Worm (Caenorhabditis elegans): ENCODE data around the gene srh-48.

srh-48 gene

DNA sequence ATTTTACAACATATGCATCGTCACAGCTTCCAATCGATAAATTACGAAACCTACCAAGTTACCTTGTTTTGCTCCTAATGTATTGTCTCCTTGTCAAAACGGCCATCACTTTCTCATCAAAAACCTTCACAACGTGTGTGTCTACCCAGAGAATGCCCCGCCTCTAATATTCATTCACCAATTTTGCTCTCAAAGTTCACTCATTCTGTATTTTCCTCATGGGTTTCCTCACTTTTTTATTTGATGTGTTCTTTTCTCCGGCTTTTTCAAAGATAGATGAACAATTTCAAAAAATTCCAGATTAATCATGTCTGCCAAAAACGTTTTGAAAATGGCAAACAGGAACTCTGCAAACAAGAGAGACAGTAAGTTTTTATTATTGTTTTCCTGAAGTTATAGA lies 5.3 kb downstream of the srh-48 start, which contains the start of gene C06C3.7:
Gene C06C3.7, plus strand, starts transcription at position 301 of the 400 bp plus-strand sequence.
- TF ChIP-seq med-1 (GFP tag; optimal IDR thresholded peaks at IDR 0.05; ENCODE audit: insufficient read depth) (no peak), cog-1 (tag; optimal IDR thresholded peaks at IDR 0.05) (no peak), ref-1 (GFP tag; conservative IDR thresholded peaks at IDR 0.05) (no peak), ztf-29 (GFP tag; IDR thresholded peaks at IDR 0.05) (no peak), klf-2 (GFP tag; conservative IDR thresholded peaks at IDR 0.05) (no peak), flt-1 (GFP tag; IDR thresholded peaks at IDR 0.05) (no peak), ztf-23 (GFP tag; IDR thresholded peaks at IDR 0.05) (no peak), T22C8.4 (GFP tag; IDR thresholded peaks at IDR 0.05) (no peak), tab-1 (GFP tag; IDR thresholded peaks at IDR 0.05) (no peak)

DNA sequence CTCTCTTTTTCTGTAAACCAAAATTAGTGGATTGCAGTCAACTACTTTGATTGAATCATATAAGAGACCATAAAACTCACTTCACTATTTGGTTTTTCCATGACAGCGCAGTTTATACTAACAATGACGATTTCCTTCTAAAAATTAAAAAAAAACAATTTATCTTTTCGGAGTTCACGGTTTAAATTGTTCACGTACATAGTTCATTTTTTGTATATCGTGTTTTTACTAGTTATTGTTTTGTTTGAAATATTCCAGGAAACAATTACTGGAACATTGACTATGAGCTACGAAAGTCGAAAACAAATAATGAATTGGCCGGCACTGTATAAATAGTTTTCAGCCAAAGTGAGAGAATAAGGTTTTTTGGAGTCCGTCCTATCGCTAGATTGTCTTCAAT lies 12.8 kb downstream of the srh-48 start, which contains the start of gene lido-17:
Gene lido-17, minus strand, starts transcription at position 101 of the 400 bp plus-strand sequence.
- no peak for TF ChIP-seq flt-1 (GFP tag; IDR thresholded peaks at IDR 0.05)
- TF ChIP-seq ref-1 (GFP tag; conservative IDR thresholded peaks at IDR 0.05) = no peak
- TF ChIP-seq med-1 (GFP tag; optimal IDR thresholded peaks at IDR 0.05; ENCODE audit: insufficient read depth) = no peak

DNA sequence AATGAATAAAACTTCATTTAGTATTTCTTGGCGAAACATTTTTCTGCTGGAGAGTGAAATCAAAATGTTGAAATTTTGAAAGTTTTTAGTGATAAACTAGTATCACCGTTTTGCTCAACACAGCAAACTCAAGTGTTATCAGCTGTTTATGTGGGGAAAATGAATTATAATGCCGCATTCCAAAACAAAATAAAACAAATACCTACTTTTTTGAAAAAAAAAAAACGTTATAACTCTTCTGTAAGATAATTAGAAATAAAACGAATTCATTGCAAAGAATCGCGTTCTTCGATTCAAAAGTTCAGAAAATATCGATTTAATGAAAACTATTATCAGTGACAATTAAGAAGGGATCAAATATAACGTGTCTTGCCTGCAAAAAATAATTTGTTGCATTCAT lies 17.6 kb downstream of the srh-48 start, which contains the start of gene Y51B9A.9:
Gene Y51B9A.9, minus strand, starts transcription at position 101 of the 400 bp plus-strand sequence.
- TF ChIP-seq flt-1 (GFP tag; IDR thresholded peaks at IDR 0.05) (no peak), ztf-29 (GFP tag; IDR thresholded peaks at IDR 0.05) (no peak), med-1 (GFP tag; optimal IDR thresholded peaks at IDR 0.05; ENCODE audit: insufficient read depth) (no peak), ztf-23 (GFP tag; IDR thresholded peaks at IDR 0.05) (no peak), tab-1 (GFP tag; IDR thresholded peaks at IDR 0.05) (no peak), klf-2 (GFP tag; conservative IDR thresholded peaks at IDR 0.05) (no peak), T22C8.4 (GFP tag; IDR thresholded peaks at IDR 0.05) (no peak), cog-1 (tag; optimal IDR thresholded peaks at IDR 0.05) (no peak), ref-1 (GFP tag; conservative IDR thresholded peaks at IDR 0.05) (no peak)

DNA sequence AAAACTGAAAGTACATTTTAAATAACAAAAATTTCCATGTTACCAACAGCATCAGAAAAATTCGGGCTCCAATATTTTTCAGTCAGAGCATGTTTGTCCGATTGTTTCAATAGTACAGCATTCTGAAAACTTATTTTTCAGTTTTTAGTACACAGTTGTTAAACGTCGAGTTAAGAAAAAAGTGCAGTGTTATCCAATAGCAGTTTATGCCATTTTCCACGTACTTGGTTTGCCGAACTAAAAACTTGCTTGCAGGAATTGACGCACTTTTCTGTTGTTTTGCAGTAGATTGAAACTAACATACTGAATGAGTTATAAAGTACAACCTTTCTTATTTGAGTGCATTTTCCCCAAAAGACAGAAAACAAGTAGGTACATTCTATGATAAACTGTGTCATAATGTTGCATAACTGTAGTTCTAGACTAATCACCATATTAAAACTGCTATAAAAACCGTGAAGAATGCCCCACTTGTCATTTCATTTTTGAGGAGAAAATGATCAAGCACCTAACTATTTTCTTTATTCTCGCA lies 18.5 kb downstream of the srh-48 start, which contains the start of the genes Y51B9A.14 and Y51B9A.8:
Gene Y51B9A.14, minus strand, starts transcription at position 101 of the 532 bp plus-strand sequence.
Gene Y51B9A.8, plus strand, starts transcription at position 482 of the 532 bp plus-strand sequence.
- TF ChIP-seq flt-1 (GFP tag; IDR thresholded peaks at IDR 0.05) (no peak), med-1 (GFP tag; optimal IDR thresholded peaks at IDR 0.05; ENCODE audit: insufficient read depth) (no peak), tab-1 (GFP tag; IDR thresholded peaks at IDR 0.05) (no peak)

DNA sequence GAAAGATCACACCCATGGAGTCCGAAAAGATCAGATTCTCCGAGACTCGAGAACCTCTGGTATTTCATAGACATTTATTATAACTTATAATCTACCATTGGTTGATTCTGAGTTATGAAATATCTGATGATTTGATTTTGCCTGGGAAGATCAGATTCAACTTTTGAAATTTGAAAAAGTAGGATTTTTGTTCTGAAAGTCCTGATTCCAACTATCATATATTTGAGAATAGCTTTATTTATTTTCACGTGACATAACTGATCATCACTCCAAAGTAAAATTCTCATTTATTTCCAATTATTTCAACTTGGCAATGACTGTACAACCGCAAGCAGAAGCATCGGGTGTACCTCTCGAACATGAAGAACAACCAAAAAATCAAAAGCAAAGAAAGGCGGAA lies 19.9 kb downstream of the srh-48 start, which contains the start of gene Y51B9A.7:
Gene Y51B9A.7, plus strand, starts transcription at position 301 of the 400 bp plus-strand sequence.
- TF ChIP-seq T22C8.4 (GFP tag; IDR thresholded peaks at IDR 0.05) (no peak), ztf-23 (GFP tag; IDR thresholded peaks at IDR 0.05) (no peak), ref-1 (GFP tag; conservative IDR thresholded peaks at IDR 0.05) (no peak), tab-1 (GFP tag; IDR thresholded peaks at IDR 0.05) (no peak), ztf-29 (GFP tag; IDR thresholded peaks at IDR 0.05) (no peak), med-1 (GFP tag; optimal IDR thresholded peaks at IDR 0.05; ENCODE audit: insufficient read depth) (no peak), klf-2 (GFP tag; conservative IDR thresholded peaks at IDR 0.05) (no peak), flt-1 (GFP tag; IDR thresholded peaks at IDR 0.05) (no peak), cog-1 (tag; optimal IDR thresholded peaks at IDR 0.05) (no peak)

DNA sequence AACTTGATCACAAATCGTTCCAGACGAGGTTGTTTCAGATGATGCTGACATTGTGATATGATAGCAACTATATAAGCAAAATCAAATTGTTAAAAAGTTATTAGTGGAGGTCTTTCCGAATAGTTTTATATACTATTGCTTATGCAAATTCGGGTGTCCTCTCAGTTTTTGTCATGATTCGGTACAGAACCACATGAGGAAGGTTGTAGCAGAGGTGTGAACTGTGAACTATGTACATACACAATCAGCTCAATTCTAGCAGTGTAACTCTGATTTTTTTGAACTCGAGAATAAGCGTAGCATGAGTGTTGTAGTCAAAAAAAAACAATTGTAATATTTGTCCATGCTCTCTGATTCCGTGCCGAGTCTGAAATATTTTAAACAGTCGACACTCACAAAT lies 23.2 kb downstream of the srh-48 start, which contains the start of gene Y51B9A.6:
Gene Y51B9A.6, minus strand, starts transcription at position 101 of the 400 bp plus-strand sequence.
- TF ChIP-seq ztf-23 (GFP tag; IDR thresholded peaks at IDR 0.05) = no peak
- no peak for TF ChIP-seq flt-1 (GFP tag; IDR thresholded peaks at IDR 0.05)
- TF ChIP-seq ztf-29 (GFP tag; IDR thresholded peaks at IDR 0.05) = no peak
- no peak for TF ChIP-seq T22C8.4 (GFP tag; IDR thresholded peaks at IDR 0.05)
- no peak for TF ChIP-seq cog-1 (tag; optimal IDR thresholded peaks at IDR 0.05)
- TF ChIP-seq ref-1 (GFP tag; conservative IDR thresholded peaks at IDR 0.05) = no peak
- no peak for TF ChIP-seq tab-1 (GFP tag; IDR thresholded peaks at IDR 0.05)
- no peak for TF ChIP-seq med-1 (GFP tag; optimal IDR thresholded peaks at IDR 0.05; ENCODE audit: insufficient read depth)
- TF ChIP-seq klf-2 (GFP tag; conservative IDR thresholded peaks at IDR 0.05) = no peak

DNA sequence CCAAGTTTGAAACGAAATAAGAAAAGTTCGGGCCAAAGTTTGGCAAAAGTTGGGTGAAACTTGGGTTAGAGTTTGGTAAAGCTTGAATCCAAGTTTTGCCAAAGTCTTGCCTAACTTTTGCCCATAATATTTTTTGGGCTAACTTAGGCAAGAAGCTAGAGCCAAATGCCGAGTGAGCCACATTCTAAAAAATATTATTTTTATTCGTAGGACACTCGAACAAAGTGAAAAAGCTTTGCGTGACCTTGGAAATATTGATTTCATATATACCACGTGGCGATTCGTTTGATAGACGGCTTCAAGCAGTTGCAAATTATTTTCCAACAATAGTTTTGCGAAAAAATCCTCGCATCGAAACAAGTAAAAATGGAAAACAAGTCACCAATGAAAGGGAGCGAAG lies 23.9 kb downstream of the srh-48 start, which contains the start of gene Y51B9A.5:
Gene Y51B9A.5, plus strand, starts transcription at position 301 of the 400 bp plus-strand sequence.
- TF ChIP-seq tab-1 (GFP tag; IDR thresholded peaks at IDR 0.05) (no peak), klf-2 (GFP tag; conservative IDR thresholded peaks at IDR 0.05) (no peak), med-1 (GFP tag; optimal IDR thresholded peaks at IDR 0.05; ENCODE audit: insufficient read depth) (no peak), flt-1 (GFP tag; IDR thresholded peaks at IDR 0.05) (no peak), ztf-29 (GFP tag; IDR thresholded peaks at IDR 0.05) (no peak), T22C8.4 (GFP tag; IDR thresholded peaks at IDR 0.05) (no peak), cog-1 (tag; optimal IDR thresholded peaks at IDR 0.05) (no peak), ref-1 (GFP tag; conservative IDR thresholded peaks at IDR 0.05) (no peak)

DNA sequence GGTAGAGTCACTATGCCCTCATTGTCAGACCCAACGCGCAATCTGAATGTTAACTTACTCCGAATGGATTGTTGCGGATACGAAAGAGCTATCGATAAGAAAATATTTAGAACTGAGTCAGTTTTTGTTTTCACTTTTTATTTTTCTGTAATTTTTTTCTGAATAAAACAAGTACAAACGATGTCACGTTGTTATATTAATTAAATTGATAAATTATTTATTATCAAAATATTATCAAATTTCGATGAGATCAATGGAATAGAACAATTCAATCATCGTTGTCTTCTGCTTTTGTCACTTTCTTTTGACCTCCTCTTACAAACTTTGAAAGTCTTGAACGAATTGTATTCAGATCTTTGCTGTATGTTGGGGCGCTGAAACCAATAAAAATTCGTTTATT lies 27.1 kb downstream of the srh-48 start, which contains the start of gene mpz-6:
Gene mpz-6, minus strand, starts transcription at position 101 of the 400 bp plus-strand sequence.
- no peak for TF ChIP-seq flt-1 (GFP tag; IDR thresholded peaks at IDR 0.05)
- no peak for TF ChIP-seq cog-1 (tag; optimal IDR thresholded peaks at IDR 0.05)
- no peak for TF ChIP-seq ztf-23 (GFP tag; IDR thresholded peaks at IDR 0.05)
- TF ChIP-seq tab-1 (GFP tag; IDR thresholded peaks at IDR 0.05) = no peak

DNA sequence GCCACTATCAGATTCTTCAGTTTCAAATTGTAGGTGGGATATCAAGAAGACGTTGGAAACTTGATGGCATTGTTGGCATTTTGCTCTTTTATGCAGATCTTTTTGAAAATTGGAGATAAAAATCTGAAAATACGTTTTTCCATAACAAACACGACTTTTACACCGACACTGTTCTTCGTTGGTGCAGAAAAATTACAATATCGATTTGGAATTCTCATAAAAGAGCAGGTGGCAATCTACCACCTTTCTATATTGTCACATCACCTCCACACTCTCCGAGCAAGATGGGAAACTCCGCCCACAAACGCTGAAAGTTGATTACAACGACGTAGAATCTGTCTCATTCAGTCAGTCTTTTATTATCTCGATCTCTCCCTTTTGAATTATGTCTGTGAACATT lies 27.6 kb downstream of the srh-48 start, which contains the start of gene arrd-2:
Gene arrd-2, plus strand, starts transcription at position 301 of the 400 bp plus-strand sequence.
- no peak for TF ChIP-seq cog-1 (tag; optimal IDR thresholded peaks at IDR 0.05)
- no peak for TF ChIP-seq flt-1 (GFP tag; IDR thresholded peaks at IDR 0.05)
- no peak for TF ChIP-seq klf-2 (GFP tag; conservative IDR thresholded peaks at IDR 0.05)
- no peak for TF ChIP-seq ref-1 (GFP tag; conservative IDR thresholded peaks at IDR 0.05)
- no peak for TF ChIP-seq T22C8.4 (GFP tag; IDR thresholded peaks at IDR 0.05)
- TF ChIP-seq ztf-23 (GFP tag; IDR thresholded peaks at IDR 0.05) = no peak
- TF ChIP-seq tab-1 (GFP tag; IDR thresholded peaks at IDR 0.05) = no peak
- TF ChIP-seq med-1 (GFP tag; optimal IDR thresholded peaks at IDR 0.05; ENCODE audit: insufficient read depth) = no peak
- TF ChIP-seq ztf-29 (GFP tag; IDR thresholded peaks at IDR 0.05) = no peak

DNA sequence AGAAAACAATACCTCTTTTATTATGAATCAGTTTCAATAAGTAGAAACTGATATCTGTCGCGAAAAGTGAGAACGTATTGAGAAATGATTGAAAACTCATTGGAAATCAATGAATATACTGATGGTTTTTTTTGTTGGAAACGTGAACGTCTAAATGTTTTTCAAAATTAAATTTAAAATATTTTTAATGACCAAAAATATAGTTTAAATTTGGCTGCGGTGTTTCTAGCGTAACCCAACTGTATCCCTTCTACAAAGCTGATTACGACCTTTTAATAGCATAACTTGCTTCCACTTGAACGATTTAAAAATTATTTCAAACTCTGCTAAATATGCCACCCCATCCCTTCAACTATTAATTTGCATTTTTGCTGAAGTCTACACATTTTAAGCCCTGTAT lies 31.6 kb downstream of the srh-48 start, which contains the start of gene M176.9:
Gene M176.9, minus strand, starts transcription at position 101 of the 400 bp plus-strand sequence.
- TF ChIP-seq cog-1 (tag; optimal IDR thresholded peaks at IDR 0.05) = no peak
- no peak for TF ChIP-seq klf-2 (GFP tag; conservative IDR thresholded peaks at IDR 0.05)
- no peak for TF ChIP-seq ztf-29 (GFP tag; IDR thresholded peaks at IDR 0.05)
- TF ChIP-seq med-1 (GFP tag; optimal IDR thresholded peaks at IDR 0.05; ENCODE audit: insufficient read depth) = no peak
- no peak for TF ChIP-seq tab-1 (GFP tag; IDR thresholded peaks at IDR 0.05)
- no peak for TF ChIP-seq ztf-23 (GFP tag; IDR thresholded peaks at IDR 0.05)
- TF ChIP-seq ref-1 (GFP tag; conservative IDR thresholded peaks at IDR 0.05) = no peak
- TF ChIP-seq T22C8.4 (GFP tag; IDR thresholded peaks at IDR 0.05) = no peak
- no peak for TF ChIP-seq flt-1 (GFP tag; IDR thresholded peaks at IDR 0.05)

Data from whole organism, midembryonic.